Worm (Caenorhabditis elegans) whole organism, L4 larva: ENCODE data around the gene F44E5.15.

ENCODE experiments used
- Y48G9A.11 ChIP-seq: fragments of 200-800 bp; sonication (Bioruptor generic); IDR thresholded peaks from 2 replicates; pipeline ENCODE4 v1.3.6; 2022; ENCODE audit warnings: missing genetic modification reagents, missing genetic modification characterization, missing compliant biosample characterization
- Y5F2A.4 ChIP-seq: fragments of 200-800 bp; sonication (Bioruptor generic); optimal IDR thresholded peaks from 2 replicates; lab custom pipeline; 2018; ENCODE audit warnings: mild to moderate bottlenecking, missing genetic modification characterization, missing compliant biosample characterization
- aly-2 ChIP-seq: sonication (generic microtip); optimal IDR thresholded peaks from 2 replicates; lab custom pipeline; 2018; ENCODE audit warnings: missing biosample characterization, missing genetic modification characterization
- egl-27 ChIP-seq: sonication (generic microtip); optimal IDR thresholded peaks from 3 replicates; lab custom pipeline; 2017; ENCODE audit warnings: missing biosample characterization, missing genetic modification reagents, missing genetic modification characterization
- lin-15B ChIP-seq: fragments of 150-350 bp; sonication (generic microtip); optimal IDR thresholded peaks from 3 replicates; lab custom pipeline; 2014; ENCODE audit warnings: missing biosample characterization, missing genetic modification characterization
- lir-3 ChIP-seq: sonication (generic microtip); optimal IDR thresholded peaks from 2 replicates; lab custom pipeline; 2016; ENCODE audit warnings: mild to moderate bottlenecking, missing genetic modification characterization, missing compliant biosample characterization
- lsy-2 ChIP-seq, 2 experiments: fragments of 150-350 bp in 1 of 2; sonication (generic microtip) in 1 of 2; optimal IDR thresholded peaks; 2 replicates each; lab custom pipeline; 2014 to 2017; ENCODE audit warnings: missing biosample characterization in 2 of 2, missing genetic modification characterization in 2 of 2
- mep-1 ChIP-seq: fragments of 150-350 bp; sonication (generic microtip); optimal IDR thresholded peaks from 3 replicates; lab custom pipeline; 2014; ENCODE audit warnings: missing biosample characterization, missing genetic modification characterization
- nhr-10 ChIP-seq: fragments of 150-350 bp; optimal IDR thresholded peaks from 2 replicates; lab custom pipeline; 2014; ENCODE audit warnings: missing biosample characterization, missing genetic modification characterization
- pha-4 ChIP-seq, 2 experiments: fragments of 150-350 bp in 1 of 2; fragments of 200-800 bp in 1 of 2; sonication (Bioruptor generic) in 1 of 2; IDR thresholded peaks in 1 of 2; optimal IDR thresholded peaks in 1 of 2; 2 replicates each; pipeline versions ENCODE4 v1.3.6 to Lab custom; 2014 to 2022; ENCODE audit warnings: missing genetic modification characterization in 2 of 2, missing genetic modification reagents in 2 of 2, missing biosample characterization in 1 of 2, missing compliant biosample characterization in 1 of 2
- skn-1 ChIP-seq: fragments of 150-350 bp; optimal IDR thresholded peaks from 2 replicates; lab custom pipeline; 2014; ENCODE audit warnings: missing biosample characterization, missing genetic modification characterization
- unc-39 ChIP-seq: sonication (generic microtip); optimal IDR thresholded peaks from 2 replicates; lab custom pipeline; 2017; ENCODE audit warnings: missing biosample characterization, missing genetic modification characterization
- ztf-11 ChIP-seq: fragments of 150-350 bp; optimal IDR thresholded peaks from 2 replicates; lab custom pipeline; 2014; ENCODE audit warnings: missing biosample characterization, missing genetic modification characterization

- no peak for TF ChIP-seq Y5F2A.4 (GFP tag; lab: Kevin White, UChicago)
- TF ChIP-seq lsy-2 (tag; optimal IDR thresholded peaks at IDR 0.05; lab: Kevin White, UChicago): no peak
- TF ChIP-seq Y48G9A.11: no peak
- no peak for TF ChIP-seq pha-4 (GFP tag; IDR thresholded peaks at IDR 0.05; lab: Robert Waterston, UW)
- no peak for TF ChIP-seq pha-4 (tag; optimal IDR thresholded peaks at IDR 0.05; lab: Kevin White, UChicago)
- TF ChIP-seq lir-3: no peak
- no peak for TF ChIP-seq unc-39 (tag; lab: Kevin White, UChicago)
- TF ChIP-seq skn-1: no peak
- no peak for TF ChIP-seq ztf-11
- no peak for TF ChIP-seq lin-15B
- no peak for TF ChIP-seq mep-1 (tag; lab: Kevin White, UChicago)
- TF ChIP-seq egl-27: no peak
- no peak for TF ChIP-seq nhr-10 (tag; lab: Kevin White, UChicago)
- TF ChIP-seq aly-2 (tag; lab: Kevin White, UChicago): no peak
Measured at ce11 chrII:11810436-11810835, 38.0 kb downstream of the F44E5.15 start, which contains the start of gene F43G6.7.
